Fruit fly (Drosophila melanogaster) S2 (cell line): Measurements from ENCODE around the gene CG14212.

Experiments
- CG8478 ChIP-seq: fragments of >200 bp; optimal IDR thresholded peaks from 2 replicates; lab custom pipeline; 2018
- CTCF ChIP-seq, 2 experiments: fragments of >200 bp; optimal IDR thresholded peaks; 2 replicates each; lab custom pipeline; 2018

DNA sequence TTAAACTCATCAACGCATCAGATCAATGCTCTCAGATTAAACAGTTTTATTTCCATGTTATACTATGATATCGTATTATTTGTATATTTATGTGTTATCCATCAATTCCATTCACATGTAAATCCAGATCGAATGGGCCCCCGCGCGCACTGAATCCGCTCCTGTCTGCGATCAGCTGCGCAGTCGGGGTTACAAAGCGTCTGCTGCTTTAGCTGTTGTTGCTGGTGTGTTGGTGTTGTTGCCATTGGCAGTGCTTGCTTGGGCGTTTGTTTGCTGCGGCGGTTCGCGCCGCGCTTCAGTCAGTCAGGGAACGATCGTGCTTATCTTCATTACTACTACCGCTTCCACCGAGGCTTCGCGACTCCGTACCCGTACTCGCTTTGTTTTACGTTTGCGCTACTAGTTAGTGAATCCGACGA lies 41.5 kb downstream of the CG14212 start, which contains the start of gene Zw:
- TF ChIP-seq CG8478 (lab: Kevin White, UChicago) (no peak), CTCF (optimal IDR thresholded peaks at IDR 0.05; lab: Kevin White, UChicago) (no peak)
